Fruit fly (Drosophila melanogaster): ENCODE data around the gene CG8209.

The CG8209 gene

dm6 chr3L:7988828-7989673 lies 12.8 kb downstream of the CG8209 start (continued):
- TF ChIP-seq CG6272 (GFP tag; IDR thresholded peaks at IDR 0.05) (no peak; the same call in 1 of the 2 replicates), Dip2 (GFP tag; IDR thresholded peaks at IDR 0.05) (no peak), CG6765 (GFP tag; optimal IDR thresholded peaks at IDR 0.05) (peak; percentile 14), slou (GFP tag; optimal IDR thresholded peaks at IDR 0.05) (no peak), Atf-2 (GFP tag; optimal IDR thresholded peaks at IDR 0.05) (peak; percentile 22), Ets65A (GFP tag) (peak; percentile 74), vnd (GFP tag; IDR thresholded peaks at IDR 0.05; ENCODE audit: partially characterized antibody) (no peak), Sox102F (GFP tag; optimal IDR thresholded peaks at IDR 0.05) (peak; percentile 71), CG5953 (GFP tag; IDR thresholded peaks at IDR 0.05) (no peak), Jarid2 (GFP tag; optimal IDR thresholded peaks at IDR 0.05) (peak; percentile 23), luna (GFP tag; optimal IDR thresholded peaks at IDR 0.05) (no peak), Bdp1 (GFP tag; optimal IDR thresholded peaks at IDR 0.05) (no peak), CG11093 (GFP tag; IDR thresholded peaks at IDR 0.05) (peak; percentile 53; the same call in 1 of the 3 replicates), mld (GFP tag; IDR thresholded peaks at IDR 0.05; ENCODE audit: partially characterized antibody) (no peak), Meics (GFP tag; optimal IDR thresholded peaks at IDR 0.05) (peak; percentile 26), CG33213 (GFP tag; optimal IDR thresholded peaks at IDR 0.05) (peak; percentile 60), CG13123 (GFP tag; optimal IDR thresholded peaks at IDR 0.05) (no peak), Elba2 (GFP tag; optimal IDR thresholded peaks at IDR 0.05) (no peak), CG18011 (GFP tag; optimal IDR thresholded peaks at IDR 0.05) (no peak), fd96Cb (tag; optimal IDR thresholded peaks at IDR 0.05) (peak; percentile 83), shn (GFP tag; optimal IDR thresholded peaks at IDR 0.05) (peak; percentile 14), CG1024 (GFP tag; IDR thresholded peaks at IDR 0.05) (peak; percentile 53), Trl (optimal IDR thresholded peaks at IDR 0.05) (no peak), Trl (GFP tag; optimal IDR thresholded peaks at IDR 0.05) (peak; percentile 45), CG15073 (GFP tag; optimal IDR thresholded peaks at IDR 0.05) (peak; percentile 22), Eip74EF (GFP tag; optimal IDR thresholded peaks at IDR 0.05) (peak in 1 of 2 experiments; percentile 60), CG10147 (GFP tag; optimal IDR thresholded peaks at IDR 0.05) (no peak), ase (GFP tag; IDR thresholded peaks at IDR 0.05) (peak; percentile 52; the same call in 1 of the 3 replicates), CG10209 (GFP tag; optimal IDR thresholded peaks at IDR 0.05) (peak; percentile 72), Hr39 (optimal IDR thresholded peaks at IDR 0.05) (peak; percentile 38), ftz-f1 (GFP tag; optimal IDR thresholded peaks at IDR 0.05) (no peak), CG15696 (tag; optimal IDR thresholded peaks at IDR 0.05) (peak; percentile 86), tll (GFP tag; optimal IDR thresholded peaks at IDR 0.05) (no peak), tin (GFP tag; optimal IDR thresholded peaks at IDR 0.05) (peak; percentile 63), CG13894 (tag; optimal IDR thresholded peaks at IDR 0.05) (no peak), CG2678 (tag; optimal IDR thresholded peaks at IDR 0.05) (peak; percentile 81), CG2120 (GFP tag; optimal IDR thresholded peaks at IDR 0.05) (peak; percentile 16), gfzf (GFP tag; optimal IDR thresholded peaks at IDR 0.05) (no peak), CG11695 (GFP tag; IDR thresholded peaks at IDR 0.05) (peak; percentile 72), Fer1 (GFP tag; optimal IDR thresholded peaks at IDR 0.05) (peak; percentile 36), cwo (GFP tag; optimal IDR thresholded peaks at IDR 0.05) (peak; percentile 30), crp (GFP tag; optimal IDR thresholded peaks at IDR 0.05) (no peak), gem (tag; optimal IDR thresholded peaks at IDR 0.05) (peak; percentile 86), CG16863 (GFP tag; optimal IDR thresholded peaks at IDR 0.05) (peak; percentile 33), Optix (GFP tag; IDR thresholded peaks at IDR 0.05) (no peak; the same call in 2 of the 3 replicates), C15 (GFP tag; IDR thresholded peaks at IDR 0.05) (no peak), CG32767 (GFP tag; IDR thresholded peaks at IDR 0.05) (no peak), CG10431 (GFP tag; optimal IDR thresholded peaks at IDR 0.05) (peak; percentile 56), Poxn (GFP tag; IDR thresholded peaks at IDR 0.05) (no peak)
